Fruit fly (Drosophila melanogaster): Measurements from ENCODE around the gene Tengl3.

- TF ChIP-seq dsx (GFP tag; optimal IDR thresholded peaks at IDR 0.05; ENCODE audit: poor library complexity, severe bottlenecking) (peak; percentile 98), salr (GFP tag; optimal IDR thresholded peaks at IDR 0.05) (peak; percentile 98 to 99), Met (GFP tag; optimal IDR thresholded peaks at IDR 0.05) (peak; percentile 99), Sox102F (GFP tag; optimal IDR thresholded peaks at IDR 0.05) (peak; percentile 99), lz (GFP tag; optimal IDR thresholded peaks at IDR 0.05) (peak; percentile 98), CG16779 (tag; optimal IDR thresholded peaks at IDR 0.05) (peak; percentile 98), Lpt (GFP tag; optimal IDR thresholded peaks at IDR 0.05) (peak; percentile 98), pdm3 (GFP tag; optimal IDR thresholded peaks at IDR 0.05) (peak; percentile 99), CG1621 (tag; optimal IDR thresholded peaks at IDR 0.05) (peak; percentile 98), Ets96B (tag; optimal IDR thresholded peaks at IDR 0.05) (peak; percentile 98), CG6163 (GFP tag; IDR thresholded peaks at IDR 0.05) (peak; percentile 100), CG6854 (GFP tag; optimal IDR thresholded peaks at IDR 0.05) (peak; percentile 85), topi (GFP tag; optimal IDR thresholded peaks at IDR 0.05) (peak; percentile 98), CG11762 (GFP tag; optimal IDR thresholded peaks at IDR 0.05; ENCODE audit: insufficient read depth) (peak; percentile 97)
Observed at dm6 chr2L:2221649-2222150, 16.4 kb downstream of the Tengl3 start.

Data from whole organism, prepupa.